Fruit fly (Drosophila melanogaster): ENCODE data around the gene CG33494.

Gene CG33494

dm6 chr3R:25531905-25532387 lies 37.0 kb upstream of the CG33494 start (continued):
- TF ChIP-seq CG4328 (GFP tag; optimal IDR thresholded peaks at IDR 0.05) = no peak
- no peak for TF ChIP-seq CG12236 (GFP tag; optimal IDR thresholded peaks at IDR 0.05)
- TF ChIP-seq CG14860 (GFP tag; IDR thresholded peaks at IDR 0.05; ENCODE audit: partially characterized antibody) = no peak
- no peak for TF ChIP-seq CG13894 (tag; optimal IDR thresholded peaks at IDR 0.05)
- no peak for TF ChIP-seq CG17361 (GFP tag; IDR thresholded peaks at IDR 0.05)
- no peak for TF ChIP-seq CG4617 (GFP tag; optimal IDR thresholded peaks at IDR 0.05; ENCODE audit: borderline replicate concordance)
- no peak for TF ChIP-seq Hand (GFP tag; optimal IDR thresholded peaks at IDR 0.05)
- no peak for TF ChIP-seq Sin3A (optimal IDR thresholded peaks at IDR 0.05)
- peak; percentile 1 for TF ChIP-seq Myb (GFP tag; optimal IDR thresholded peaks at IDR 0.05)
- peak; percentile 62 for TF ChIP-seq CG14441 (GFP tag; IDR thresholded peaks at IDR 0.05)
- no peak for TF ChIP-seq Trl (optimal IDR thresholded peaks at IDR 0.05)
- TF ChIP-seq Trl (GFP tag; optimal IDR thresholded peaks at IDR 0.05) = peak; percentile 22
- TF ChIP-seq CG8944 (GFP tag; optimal IDR thresholded peaks at IDR 0.05) = peak; percentile 15
- no peak for TF ChIP-seq kay (GFP tag; optimal IDR thresholded peaks at IDR 0.05)
- no peak for TF ChIP-seq CG12769 (tag; optimal IDR thresholded peaks at IDR 0.05)
- TF ChIP-seq CG32767 (GFP tag; IDR thresholded peaks at IDR 0.05) = no peak
- peak; percentile 48; the same call in 1 of the 2 replicates for TF ChIP-seq Xrp1 (GFP tag; IDR thresholded peaks at IDR 0.05)
- no peak for TF ChIP-seq ranshi (GFP tag; IDR thresholded peaks at IDR 0.05)
- TF ChIP-seq odd (GFP tag; optimal IDR thresholded peaks at IDR 0.05) = no peak
- no peak for TF ChIP-seq CG31224 (GFP tag; IDR thresholded peaks at IDR 0.05)
- peak; percentile 38 for TF ChIP-seq bcd (GFP tag; optimal IDR thresholded peaks at IDR 0.05)
- TF ChIP-seq CG10959 (GFP tag; IDR thresholded peaks at IDR 0.05) = no peak
- TF ChIP-seq CG7271 (tag; optimal IDR thresholded peaks at IDR 0.05) = no peak
- TF ChIP-seq unpg (GFP tag; optimal IDR thresholded peaks at IDR 0.05) = peak; percentile 43
- no peak for TF ChIP-seq NC2β (GFP tag; optimal IDR thresholded peaks at IDR 0.05)
- no peak for TF ChIP-seq CG18764 (GFP tag; optimal IDR thresholded peaks at IDR 0.05)
- TF ChIP-seq CG7928 (GFP tag; optimal IDR thresholded peaks at IDR 0.05) = no peak
- no peak for TF ChIP-seq CG15601 (tag; optimal IDR thresholded peaks at IDR 0.05)
- TF ChIP-seq pfk (GFP tag; optimal IDR thresholded peaks at IDR 0.05) = no peak
- TF ChIP-seq gro (GFP tag; optimal IDR thresholded peaks at IDR 0.05) = no peak
- peak; percentile 8 for TF ChIP-seq pb (GFP tag; optimal IDR thresholded peaks at IDR 0.05)
- peak; percentile 34; the same call in 1 of the 3 replicates for TF ChIP-seq CG14050 (GFP tag; IDR thresholded peaks at IDR 0.05)
- TF ChIP-seq yki (optimal IDR thresholded peaks at IDR 0.05) = no peak
- no peak for TF ChIP-seq CG9876 (GFP tag; optimal IDR thresholded peaks at IDR 0.05)
- TF ChIP-seq CG2202 (tag; optimal IDR thresholded peaks at IDR 0.05) = no peak
- no peak for TF ChIP-seq D19A (tag; optimal IDR thresholded peaks at IDR 0.05)
- TF ChIP-seq h (optimal IDR thresholded peaks at IDR 0.05) = no peak
- no peak for TF ChIP-seq Neu2 (GFP tag; optimal IDR thresholded peaks at IDR 0.05; ENCODE audit: borderline replicate concordance)
- no peak for TF ChIP-seq CG13123 (GFP tag; optimal IDR thresholded peaks at IDR 0.05)
- no peak for TF ChIP-seq insv (GFP tag; optimal IDR thresholded peaks at IDR 0.05)
- TF ChIP-seq ap (GFP tag; IDR thresholded peaks at IDR 0.05) = no peak
- TF ChIP-seq CG17186 (GFP tag; optimal IDR thresholded peaks at IDR 0.05) = no peak
- peak; percentile 71 for TF ChIP-seq lab (GFP tag; optimal IDR thresholded peaks at IDR 0.05)
- TF ChIP-seq dmrt99B (tag; optimal IDR thresholded peaks at IDR 0.05) = peak; percentile 51
- TF ChIP-seq Fer1 (GFP tag; optimal IDR thresholded peaks at IDR 0.05) = peak; percentile 50
- peak; percentile 32 for TF ChIP-seq CG30403 (GFP tag; optimal IDR thresholded peaks at IDR 0.05)
- TF ChIP-seq Chrac-16 (GFP tag; optimal IDR thresholded peaks at IDR 0.05) = no peak
- no peak for TF ChIP-seq Adf1 (GFP tag; IDR thresholded peaks at IDR 0.05)
- peak; percentile 39 for TF ChIP-seq pnt (GFP tag; optimal IDR thresholded peaks at IDR 0.05)
- TF ChIP-seq Vsx1 (GFP tag; optimal IDR thresholded peaks at IDR 0.05) = no peak
- 0 out of 3 replicates have a peak, but pooled peaks have one; percentile 49 for TF ChIP-seq CG11456 (GFP tag; IDR thresholded peaks at IDR 0.05)
- no peak for TF ChIP-seq luna (GFP tag; optimal IDR thresholded peaks at IDR 0.05)
- TF ChIP-seq CG9727 (GFP tag; optimal IDR thresholded peaks at IDR 0.05) = no peak
